Worm (Caenorhabditis elegans) whole organism, L4/young adult: ENCODE measurements around the gene Y38H8A.2.

Source experiments
- W03F9.2 ChIP-seq: fragments of 150-350 bp; optimal IDR thresholded peaks from 2 replicates; lab custom pipeline; 2014; ENCODE audit warnings: missing biosample characterization, missing genetic modification characterization
- dao-5 ChIP-seq: sonication (generic microtip); optimal IDR thresholded peaks from 2 replicates; lab custom pipeline; 2016; ENCODE audit warnings: missing genotype, missing genetic modification characterization, moderate library complexity, missing compliant biosample characterization
- him-1 ChIP-seq: sonication (generic microtip); optimal IDR thresholded peaks from 2 replicates; lab custom pipeline; 2016; ENCODE audit warnings: missing genotype, missing genetic modification reagents, missing genetic modification characterization, missing compliant biosample characterization

- no peak for TF ChIP-seq him-1 (tag; lab: Kevin White, UChicago)
- no peak for TF ChIP-seq W03F9.2 (tag; lab: Kevin White, UChicago)
- no peak for TF ChIP-seq dao-5 (tag; lab: Kevin White, UChicago)
Measured at ce11 chrIV:13493719-13494118, 19.5 kb downstream of the Y38H8A.2 start.
